Worm (Caenorhabditis elegans) whole organism, young adult: ENCODE measurements around the gene rcan-1.

Experiments
- D2030.7 ChIP-seq: fragments of 200-800 bp; sonication (Bioruptor generic); IDR thresholded peaks from 2 replicates; pipeline ENCODE4 v1.3.6; 2022; ENCODE audit warnings: missing genetic modification reagents, missing genetic modification characterization, missing compliant biosample characterization
- F33H1.4 ChIP-seq: fragments of 200-800 bp; sonication (Bioruptor generic); IDR thresholded peaks from 2 replicates; pipeline ENCODE4 v1.3.6; 2022; ENCODE audit warnings: missing genetic modification reagents, missing genetic modification characterization, missing compliant biosample characterization
- F52B5.7 ChIP-seq: sonication (generic microtip); optimal IDR thresholded peaks from 2 replicates; lab custom pipeline; 2016; ENCODE audit warnings: mild to moderate bottlenecking, missing genetic modification characterization, missing compliant biosample characterization
- F55B11.4 ChIP-seq: sonication (generic microtip); optimal IDR thresholded peaks from 2 replicates; lab custom pipeline; 2016; ENCODE audit warnings: missing compliant biosample characterization, missing genetic modification characterization, borderline replicate concordance; ENCODE audit not compliant: insufficient read depth
- F57A8.1 ChIP-seq: fragments of 200-800 bp; sonication (Bioruptor generic); optimal IDR thresholded peaks from 2 replicates; lab custom pipeline; 2018; ENCODE audit warnings: mild to moderate bottlenecking, missing genetic modification characterization, moderate library complexity, missing compliant biosample characterization
- K11D2.4 ChIP-seq: fragments of 200-800 bp; sonication (Bioruptor generic); IDR thresholded peaks from 2 replicates; pipeline ENCODE4 v1.3.6; 2022; ENCODE audit warnings: missing genetic modification reagents, missing genetic modification characterization, missing compliant biosample characterization
- Y95B8A.8 ChIP-seq: fragments of 200-800 bp; sonication (Bioruptor generic); IDR thresholded peaks from 2 replicates; pipeline ENCODE4 v1.3.6; 2022; ENCODE audit warnings: missing genetic modification reagents, missing genetic modification characterization, missing compliant biosample characterization
- ZK185.1 ChIP-seq: sonication (generic microtip); optimal IDR thresholded peaks from 2 replicates; lab custom pipeline; 2016; ENCODE audit warnings: mild to moderate bottlenecking, missing genetic modification characterization, missing compliant biosample characterization; ENCODE audit not compliant: poor library complexity, severe bottlenecking
- aptf-2 ChIP-seq: fragments of 200-800 bp; sonication (Bioruptor generic); conservative IDR thresholded peaks from 2 replicates; pipeline ENCODE4 v1.3.6; 2022; ENCODE audit warnings: missing genetic modification reagents, missing genetic modification characterization, missing compliant biosample characterization
- athp-1 ChIP-seq: sonication (generic microtip); optimal IDR thresholded peaks from 2 replicates; lab custom pipeline; 2017; ENCODE audit warnings: mild to moderate bottlenecking, missing genetic modification characterization, missing compliant biosample characterization
- attf-5 ChIP-seq: fragments of 200-800 bp; sonication (Bioruptor generic); optimal IDR thresholded peaks from 2 replicates; lab custom pipeline; 2018; ENCODE audit warnings: mild to moderate bottlenecking, missing genetic modification characterization, missing compliant biosample characterization
- cebp-2 ChIP-seq: fragments of 200-800 bp; sonication (Bioruptor generic); IDR thresholded peaks from 2 replicates; pipeline ENCODE4 v1.3.6; 2022; ENCODE audit warnings: missing genetic modification characterization, missing compliant biosample characterization
- ceh-100 ChIP-seq: fragments of 200-800 bp; sonication (Bioruptor generic); IDR thresholded peaks from 2 replicates; pipeline ENCODE4 v1.3.6; 2022; ENCODE audit warnings: missing genetic modification reagents, missing genetic modification characterization, missing compliant biosample characterization
- ceh-91 ChIP-seq: fragments of 200-800 bp; sonication (Bioruptor generic); IDR thresholded peaks from 2 replicates; pipeline ENCODE4 v1.3.6; 2022; ENCODE audit warnings: missing genetic modification reagents, missing genetic modification characterization, missing compliant biosample characterization
- die-1 ChIP-seq: sonication (generic microtip); optimal IDR thresholded peaks from 2 replicates; lab custom pipeline; 2016; ENCODE audit warnings: missing genotype, mild to moderate bottlenecking, missing genetic modification characterization, missing compliant biosample characterization
- dox-1 ChIP-seq: fragments of 200-800 bp; sonication (Bioruptor generic); IDR thresholded peaks from 2 replicates; pipeline ENCODE4 v1.3.6; 2022; ENCODE audit warnings: missing genetic modification reagents, missing genetic modification characterization, missing compliant biosample characterization
- dpl-1 ChIP-seq: fragments of 150-350 bp; optimal IDR thresholded peaks from 2 replicates; lab custom pipeline; 2014; ENCODE audit warnings: missing biosample characterization, missing genetic modification reagents, missing genetic modification characterization
- ekl-4 ChIP-seq: fragments of 200-800 bp; sonication (Bioruptor generic); IDR thresholded peaks from 2 replicates; pipeline ENCODE4 v1.3.6; 2022; ENCODE audit warnings: missing genetic modification reagents, missing genetic modification characterization, missing compliant biosample characterization
- hmg-1.2 ChIP-seq: fragments of 200-800 bp; sonication (Bioruptor generic); IDR thresholded peaks from 2 replicates; pipeline ENCODE4 v1.3.6; 2022; ENCODE audit warnings: missing genetic modification reagents, missing genetic modification characterization, missing compliant biosample characterization
- hrde-1 ChIP-seq: sonication (generic microtip); optimal IDR thresholded peaks from 2 replicates; lab custom pipeline; 2016; ENCODE audit warnings: missing genetic modification characterization, mild to moderate bottlenecking, missing compliant biosample characterization, moderate library complexity, missing genotype, missing genetic modification reagents, borderline replicate concordance
- lin-35 ChIP-seq, 3 experiments: fragments of 150-350 bp in 2 of 3; sonication (generic microtip) in 1 of 3; optimal IDR thresholded peaks; 2 replicates each; lab custom pipeline; 2014 to 2018; ENCODE audit warnings: missing biosample characterization in 3 of 3, missing genetic modification characterization in 3 of 3, missing genetic modification reagents in 3 of 3
- lsl-1 ChIP-seq: fragments of 200-800 bp; sonication (Bioruptor generic); optimal IDR thresholded peaks from 2 replicates; lab custom pipeline; 2018; ENCODE audit warnings: mild to moderate bottlenecking, missing genetic modification characterization, moderate library complexity, missing compliant biosample characterization
- madf-3 ChIP-seq: fragments of 200-800 bp; sonication (Bioruptor generic); IDR thresholded peaks from 2 replicates; pipeline ENCODE4 v1.3.6; 2022; ENCODE audit warnings: missing genetic modification reagents, missing genetic modification characterization, missing compliant biosample characterization
- madf-6 ChIP-seq: fragments of 200-800 bp; sonication (Bioruptor generic); IDR thresholded peaks from 2 replicates; pipeline ENCODE4 v1.3.6; 2022; ENCODE audit warnings: missing genetic modification reagents, missing genetic modification characterization, missing compliant biosample characterization
- mxl-1 ChIP-seq: sonication (generic microtip); optimal IDR thresholded peaks from 2 replicates; lab custom pipeline; 2016; ENCODE audit warnings: missing genetic modification characterization, missing compliant biosample characterization
- nfyb-1 ChIP-seq: fragments of 200-800 bp; sonication (Bioruptor generic); IDR thresholded peaks from 2 replicates; pipeline ENCODE4 v1.3.6; 2022; ENCODE audit warnings: missing genetic modification reagents, missing genetic modification characterization, missing compliant biosample characterization
- nhr-120 ChIP-seq: fragments of 200-800 bp; sonication (Bioruptor generic); IDR thresholded peaks from 2 replicates; pipeline ENCODE4 v1.3.6; 2022; ENCODE audit warnings: missing genetic modification characterization, missing compliant biosample characterization
- nhr-80 ChIP-seq: sonication (generic microtip); optimal IDR thresholded peaks from 2 replicates; lab custom pipeline; 2016; ENCODE audit warnings: missing genetic modification characterization, missing compliant biosample characterization
- pbrm-1 ChIP-seq: fragments of 200-800 bp; sonication (Bioruptor generic); IDR thresholded peaks from 2 replicates; pipeline ENCODE4 v1.3.6; 2022; ENCODE audit warnings: missing genetic modification reagents, missing genetic modification characterization, missing compliant biosample characterization
- repo-1 ChIP-seq: sonication (generic microtip); optimal IDR thresholded peaks from 2 replicates; lab custom pipeline; 2017; ENCODE audit warnings: mild to moderate bottlenecking, missing genetic modification characterization, missing compliant biosample characterization
- snpc-3.4 ChIP-seq: sonication (generic microtip); optimal IDR thresholded peaks from 2 replicates; lab custom pipeline; 2017; ENCODE audit warnings: missing genetic modification characterization, mild to moderate bottlenecking, missing compliant biosample characterization, antibody characterized with exemption, moderate library complexity, missing genotype, missing genetic modification reagents
- tbp1 ChIP-seq: fragments of 200-800 bp; sonication (Bioruptor generic); optimal IDR thresholded peaks from 2 replicates; lab custom pipeline; 2018; ENCODE audit warnings: mild to moderate bottlenecking, missing genetic modification characterization, missing compliant biosample characterization
- tlf-1 ChIP-seq: fragments of 200-800 bp; sonication (Bioruptor generic); optimal IDR thresholded peaks from 2 replicates; lab custom pipeline; 2018; ENCODE audit warnings: mild to moderate bottlenecking, missing genetic modification characterization, missing compliant biosample characterization
- unc-130 ChIP-seq: sonication (generic microtip); optimal IDR thresholded peaks from 2 replicates; lab custom pipeline; 2016; ENCODE audit warnings: missing genetic modification reagents, missing genetic modification characterization, missing compliant biosample characterization
- xnd-1 ChIP-seq: sonication (generic microtip); optimal IDR thresholded peaks from 2 replicates; lab custom pipeline; 2016; ENCODE audit warnings: missing genotype, missing genetic modification reagents, missing genetic modification characterization, missing compliant biosample characterization
- zim-3 ChIP-seq: sonication (generic microtip); optimal IDR thresholded peaks from 2 replicates; lab custom pipeline; 2017; ENCODE audit warnings: mild to moderate bottlenecking, missing genetic modification characterization, moderate library complexity, missing compliant biosample characterization
- ztf-18 ChIP-seq: sonication (generic microtip); optimal IDR thresholded peaks from 2 replicates; lab custom pipeline; 2016; ENCODE audit warnings: missing genotype, mild to moderate bottlenecking, missing genetic modification characterization, missing compliant biosample characterization
- ztf-28 ChIP-seq: fragments of 200-800 bp; sonication (Bioruptor generic); IDR thresholded peaks from 2 replicates; pipeline ENCODE4 v1.3.6; 2022; ENCODE audit warnings: missing genetic modification reagents, missing genetic modification characterization, missing compliant biosample characterization

rcan-1 gene

DNA sequence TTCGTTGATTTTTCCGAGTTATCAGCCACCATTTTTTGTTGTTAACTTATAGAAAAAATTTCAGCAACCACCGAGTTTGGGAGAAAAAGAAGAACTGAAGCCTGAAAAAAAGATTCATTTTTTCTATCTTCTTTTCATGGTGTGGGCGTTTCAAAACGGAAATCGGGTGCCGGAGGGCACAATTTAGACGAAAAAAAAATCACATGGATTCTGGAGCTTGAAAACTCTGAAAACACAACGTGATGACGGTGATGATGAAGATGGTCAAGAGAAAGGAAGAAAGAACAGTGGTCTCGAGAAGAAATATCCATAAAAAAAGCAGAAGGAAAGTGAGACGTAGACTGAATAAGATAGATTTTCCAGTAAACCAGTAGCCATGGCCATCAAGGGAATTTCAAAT lies at the start of gene rcan-1:
Gene rcan-1, minus strand, starts transcription at position 101 of the 400 bp plus-strand sequence.
- no peak for TF ChIP-seq K11D2.4 (GFP tag; lab: Robert Waterston, UW)
- no peak for TF ChIP-seq madf-3 (GFP tag; lab: Robert Waterston, UW)
- no peak for TF ChIP-seq attf-5 (GFP tag; lab: Kevin White, UChicago)
- TF ChIP-seq cebp-2 (GFP tag; lab: Robert Waterston, UW): no peak
- no peak for TF ChIP-seq xnd-1 (tag; lab: Kevin White, UChicago)
- TF ChIP-seq nfyb-1: no peak

DNA sequence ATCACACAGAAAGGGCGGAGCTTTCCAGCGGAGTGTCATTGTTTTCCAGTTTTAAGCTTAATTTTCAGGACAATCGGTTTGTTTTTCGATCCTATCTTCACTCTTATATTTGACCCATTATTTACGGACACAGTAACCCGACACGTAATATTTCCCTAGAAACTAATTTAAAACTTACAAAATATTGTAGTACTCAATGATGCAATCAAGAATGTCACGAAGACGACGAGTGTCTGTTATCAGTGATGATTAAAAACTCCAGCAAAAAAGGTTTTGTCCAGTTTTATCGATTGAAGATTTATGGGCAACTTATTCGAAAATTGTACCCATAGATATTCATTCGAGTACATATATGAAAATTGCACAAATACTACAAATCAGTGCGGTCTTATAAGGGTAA lies 49.0 kb upstream of the rcan-1 start, which contains the start of gene B0244.17:
Gene B0244.17, plus strand, starts transcription at position 301 of the 400 bp plus-strand sequence.
- TF ChIP-seq F57A8.1 (GFP tag; lab: Kevin White, UChicago) (no peak), nhr-80 (tag; lab: Kevin White, UChicago) (peak; percentile 0)

DNA sequence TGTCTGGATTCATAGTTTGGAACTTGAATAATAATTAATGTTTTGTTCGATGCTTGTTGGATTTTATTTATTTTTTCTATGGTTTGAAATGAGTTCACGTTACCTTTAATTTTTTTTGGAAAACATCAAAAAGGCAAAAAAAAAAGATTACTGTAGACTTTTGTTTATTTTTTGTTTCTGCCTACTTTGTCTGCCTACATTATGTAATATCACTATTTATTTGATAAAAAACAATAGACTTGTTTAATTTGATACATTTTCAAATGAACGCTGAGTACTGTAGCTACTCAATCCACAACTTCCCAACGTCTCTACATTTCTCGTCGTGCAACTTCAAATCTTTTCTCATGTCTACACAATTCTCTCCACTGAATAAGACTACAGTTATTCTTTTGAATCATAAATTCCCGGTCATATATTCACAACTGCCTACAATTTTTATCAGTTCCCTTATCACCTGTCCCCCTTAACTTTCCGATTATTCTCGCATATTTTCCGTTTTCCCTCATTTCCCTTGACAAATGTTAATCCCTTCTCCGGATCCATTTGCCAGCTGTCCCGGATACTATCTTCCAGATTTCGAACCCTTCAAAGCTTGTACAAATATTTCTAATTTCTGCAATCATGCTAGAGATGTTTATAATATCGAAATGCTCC lies 47.2 kb upstream of the rcan-1 start, which contains the start of the genes B0244.9 and B0244.7:
Gene B0244.9, minus strand, starts transcription at position 51 of the 657 bp plus-strand sequence.
Gene B0244.7, plus strand, starts transcription at position 522 of the 657 bp plus-strand sequence.
- TF ChIP-seq lin-35 (GFP tag; optimal IDR thresholded peaks at IDR 0.05; lab: Kevin White, UChicago) (no peak), nhr-80 (tag; lab: Kevin White, UChicago) (peak; percentile 16)

DNA sequence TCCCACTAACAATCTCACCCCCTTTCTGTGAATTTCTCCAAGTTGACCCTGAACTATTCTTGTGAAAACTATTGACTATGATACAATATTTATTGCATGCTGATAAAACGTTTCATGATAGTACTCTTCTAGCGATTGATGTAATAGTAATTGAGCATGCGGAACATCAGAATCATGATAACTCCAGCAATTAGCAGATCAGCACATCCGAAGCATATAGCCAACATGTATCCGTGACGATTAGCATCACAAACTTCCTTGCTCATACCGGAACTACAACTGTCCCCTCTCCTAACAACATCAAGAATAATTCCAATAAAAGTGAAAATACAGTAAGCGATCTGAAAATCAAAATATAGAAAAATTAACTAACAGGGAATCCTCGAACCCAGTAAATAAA lies 46.1 kb upstream of the rcan-1 start:
- no peak for TF ChIP-seq ZK185.1 (tag; lab: Kevin White, UChicago)
- 0 out of 2 replicates have a peak, but pooled peaks have one; percentile 54 for TF ChIP-seq ekl-4 (GFP tag; lab: Robert Waterston, UW)
- TF ChIP-seq F55B11.4 (tag; lab: Kevin White, UChicago): no peak
- 0 out of 2 replicates have a peak, but pooled peaks have one; percentile 20 for TF ChIP-seq Y95B8A.8
- TF ChIP-seq madf-6 (GFP tag; lab: Robert Waterston, UW): peak; percentile 61
- TF ChIP-seq lsl-1: peak; percentile 21
- 0 out of 2 replicates have a peak, but pooled peaks have one; percentile 15 for TF ChIP-seq F33H1.4 (GFP tag; lab: Robert Waterston, UW)
- no peak for TF ChIP-seq die-1 (tag; lab: Kevin White, UChicago)
- TF ChIP-seq hrde-1 (tag; lab: Kevin White, UChicago): peak; percentile 21
- TF ChIP-seq aptf-2 (GFP tag; lab: Robert Waterston, UW): no peak
- TF ChIP-seq mxl-1 (tag; lab: Kevin White, UChicago): no peak
- TF ChIP-seq, all 124 proteins: peak for 6

DNA sequence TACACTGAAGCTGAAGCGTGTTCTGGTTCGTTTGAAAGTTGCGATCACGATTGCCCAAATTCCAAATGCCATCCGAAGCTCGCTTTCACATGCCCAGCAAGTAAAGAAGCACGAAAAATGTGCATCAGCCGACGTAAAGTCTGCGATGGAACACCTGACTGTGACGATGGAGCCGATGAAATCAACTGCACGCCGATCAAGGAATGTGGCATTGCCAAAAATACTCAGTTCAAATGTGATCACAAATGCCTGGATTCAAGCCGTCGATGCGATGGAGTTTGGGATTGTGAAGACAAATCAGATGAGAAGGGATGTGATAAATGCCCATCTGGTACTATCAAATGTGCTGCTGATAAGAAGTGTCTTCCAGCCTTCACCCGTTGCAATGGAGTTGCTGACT lies 45.5 kb upstream of the rcan-1 start:
- TF ChIP-seq hmg-1.2 (GFP tag; lab: Robert Waterston, UW) (0 out of 2 replicates have a peak, but pooled peaks have one; percentile 9), madf-6 (GFP tag; lab: Robert Waterston, UW) (no peak), F52B5.7 (no peak)

DNA sequence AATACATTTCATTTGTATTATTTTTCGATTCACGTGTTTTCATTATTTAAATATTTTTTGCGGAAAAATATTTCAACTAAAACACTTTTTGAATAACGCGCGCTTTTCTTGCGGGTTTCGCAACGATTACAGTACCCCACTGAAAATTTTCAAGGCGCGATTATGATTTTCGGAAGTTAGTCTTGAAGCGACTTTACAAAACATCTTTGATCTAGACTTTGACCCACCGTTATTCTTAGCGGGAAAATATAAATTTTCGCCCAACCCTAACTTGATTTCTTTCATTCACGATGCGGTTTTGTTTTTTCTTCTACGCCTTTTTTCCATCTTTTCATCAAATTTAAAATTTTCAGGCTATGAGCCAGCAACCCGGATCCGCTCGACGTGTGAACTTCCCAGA lies 43.9 kb upstream of the rcan-1 start, which contains the start of gene egg-1:
Gene egg-1, plus strand, starts transcription at position 354 of the 400 bp plus-strand sequence.
- TF ChIP-seq snpc-3.4: peak; percentile 93
- TF ChIP-seq dox-1 (GFP tag; lab: Robert Waterston, UW): peak; percentile 87
- 0 out of 2 replicates have a peak, but pooled peaks have one; percentile 58 for TF ChIP-seq ztf-28 (GFP tag; lab: Robert Waterston, UW)
- TF ChIP-seq unc-130 (GFP tag; lab: Kevin White, UChicago): peak; percentile 75
- peak; percentile 90 for TF ChIP-seq tlf-1
- TF ChIP-seq tbp1 (GFP tag; lab: Kevin White, UChicago): peak; percentile 65
- peak; percentile 63 for TF ChIP-seq athp-1 (tag; lab: Kevin White, UChicago)
- peak; percentile 67 for TF ChIP-seq pbrm-1 (GFP tag; lab: Robert Waterston, UW)
- TF ChIP-seq nhr-120: no peak
- TF ChIP-seq ztf-18: peak; percentile 74
- no peak for TF ChIP-seq zim-3 (tag; lab: Kevin White, UChicago)
- TF ChIP-seq dpl-1 (GFP tag; lab: Kevin White, UChicago): peak; percentile 95
- TF ChIP-seq repo-1: peak; percentile 12
- peak; percentile 98 for TF ChIP-seq F33H1.4 (GFP tag; lab: Robert Waterston, UW)
- TF ChIP-seq ceh-91: peak; percentile 96
- peak; percentile 53 for TF ChIP-seq ceh-100
- peak; percentile 93 for TF ChIP-seq D2030.7
